Fruit fly (Drosophila melanogaster) whole organism, prepupa: ENCODE results near the gene CG10591.

Source experiments
- Blimp-1 ChIP-seq: fragments of 200-800 bp; sonication (Bioruptor generic); optimal IDR thresholded peaks from 3 replicates; lab custom pipeline; 2017; ENCODE audit warnings: missing biosample characterization, missing genetic modification characterization, mild to moderate bottlenecking, moderate library complexity, missing genetic modification reagents
- CG10631 ChIP-seq: fragments of 200-800 bp; sonication (Bioruptor generic); optimal IDR thresholded peaks from 2 replicates; lab custom pipeline; 2016; ENCODE audit warnings: missing biosample characterization, missing genetic modification characterization
- CG10669 ChIP-seq: fragments of 200-800 bp; sonication (Bioruptor generic); optimal IDR thresholded peaks from 3 replicates; lab custom pipeline; 2018; ENCODE audit warnings: missing biosample characterization, mild to moderate bottlenecking, missing genetic modification characterization, moderate library complexity
- CG11294 ChIP-seq: fragments of 200-800 bp; sonication (Bioruptor generic); IDR thresholded peaks from 2 replicates; pipeline ENCODE4 v1.3.6; 2022; ENCODE audit warnings: missing biosample characterization, missing genetic modification characterization
- CG11762 ChIP-seq: fragments of 200-800 bp; sonication (Bioruptor generic); optimal IDR thresholded peaks from 3 replicates; lab custom pipeline; 2016; ENCODE audit warnings: missing biosample characterization, missing genetic modification characterization; ENCODE audit not compliant: insufficient read depth
- CG1621 ChIP-seq: fragments of 200-800 bp; sonication (Bioruptor generic); optimal IDR thresholded peaks from 3 replicates; lab custom pipeline; 2018; ENCODE audit warnings: missing biosample characterization, mild to moderate bottlenecking, missing genetic modification characterization
- CG3032 ChIP-seq: fragments of 200-800 bp; optimal IDR thresholded peaks from 2 replicates; lab custom pipeline; 2019; ENCODE audit warnings: missing biosample characterization, mild to moderate bottlenecking, missing genetic modification characterization, moderate library complexity
- CG31627 ChIP-seq: fragments of 200-800 bp; sonication (Bioruptor generic); optimal IDR thresholded peaks from 3 replicates; lab custom pipeline; 2016; ENCODE audit warnings: missing biosample characterization, missing genetic modification characterization
- CG32006 ChIP-seq: fragments of 200-800 bp; sonication (Bioruptor generic); optimal IDR thresholded peaks from 3 replicates; lab custom pipeline; 2017; ENCODE audit warnings: missing biosample characterization, mild to moderate bottlenecking, missing genetic modification characterization
- CG6792 ChIP-seq: fragments of 200-800 bp; sonication (Bioruptor generic); optimal IDR thresholded peaks from 3 replicates; lab custom pipeline; 2016; ENCODE audit warnings: missing biosample characterization, missing genetic modification characterization
- CG6808 ChIP-seq: fragments of 200-800 bp; sonication (Bioruptor generic); optimal IDR thresholded peaks from 3 replicates; lab custom pipeline; 2017; ENCODE audit warnings: missing biosample characterization, missing genetic modification characterization, mild to moderate bottlenecking, moderate library complexity, missing genetic modification reagents
- CG6854 ChIP-seq: fragments of 200-800 bp; sonication (Bioruptor generic); optimal IDR thresholded peaks from 2 replicates; lab custom pipeline; 2017; ENCODE audit warnings: missing biosample characterization, mild to moderate bottlenecking, missing genetic modification characterization
- CG7368 ChIP-seq: fragments of 200-800 bp; sonication (Bioruptor generic); optimal IDR thresholded peaks from 3 replicates; lab custom pipeline; 2016; ENCODE audit warnings: missing biosample characterization, missing genetic modification characterization
- CG8119 ChIP-seq: fragments of 200-800 bp; sonication (Bioruptor generic); IDR thresholded peaks from 3 replicates; pipeline ENCODE4 v1.3.6; 2022; ENCODE audit warnings: missing biosample characterization, missing genetic modification characterization
- CG8319 ChIP-seq: fragments of 200-800 bp; sonication (Bioruptor generic); optimal IDR thresholded peaks from 3 replicates; lab custom pipeline; 2016; ENCODE audit warnings: missing biosample characterization, missing genetic modification characterization
- CG8632 ChIP-seq: fragments of 200-800 bp; sonication (Bioruptor generic); optimal IDR thresholded peaks from 3 replicates; lab custom pipeline; 2016; ENCODE audit warnings: missing biosample characterization, missing genetic modification characterization
- Eip75B ChIP-seq: fragments of 200-800 bp; sonication (Bioruptor generic); optimal IDR thresholded peaks from 3 replicates; lab custom pipeline; 2016; ENCODE audit warnings: missing biosample characterization, missing genetic modification characterization
- Eip78C ChIP-seq: fragments of 200-800 bp; sonication (Bioruptor generic); peaks from one replicate; lab custom pipeline; 2016; ENCODE audit warnings: missing biosample characterization, missing genetic modification characterization
- Eip93F ChIP-seq: fragments of 200-800 bp; sonication (Bioruptor generic); optimal IDR thresholded peaks from 2 replicates; lab custom pipeline; 2016; ENCODE audit warnings: missing biosample characterization, mild to moderate bottlenecking, missing genetic modification characterization
- Ets21C ChIP-seq: fragments of 200-800 bp; sonication (Bioruptor generic); optimal IDR thresholded peaks from 3 replicates; lab custom pipeline; 2016; ENCODE audit warnings: missing biosample characterization, missing genetic modification characterization
- Hr38 ChIP-seq: sonication (Bioruptor generic); optimal IDR thresholded peaks from 2 replicates; lab custom pipeline; 2016; ENCODE audit warnings: missing biosample characterization, missing genetic modification characterization
- Hr39 ChIP-seq: fragments of 200-800 bp; sonication (Bioruptor generic); optimal IDR thresholded peaks from 2 replicates; lab custom pipeline; 2016; ENCODE audit warnings: missing biosample characterization, missing genetic modification characterization
- Hr4 ChIP-seq: fragments of 200-800 bp; sonication (Bioruptor generic); optimal IDR thresholded peaks from 3 replicates; lab custom pipeline; 2016; ENCODE audit warnings: missing biosample characterization, missing genetic modification characterization
- Lpt ChIP-seq: fragments of 200-800 bp; sonication (Bioruptor generic); optimal IDR thresholded peaks from 3 replicates; lab custom pipeline; 2016; ENCODE audit warnings: missing biosample characterization, missing genetic modification characterization
- Met ChIP-seq: fragments of 200-800 bp; sonication (Bioruptor generic); optimal IDR thresholded peaks from 3 replicates; lab custom pipeline; 2016; ENCODE audit warnings: missing biosample characterization, missing genetic modification characterization
- OdsH ChIP-seq: fragments of 200-800 bp; sonication (Bioruptor generic); optimal IDR thresholded peaks from 3 replicates; lab custom pipeline; 2016; ENCODE audit warnings: missing biosample characterization, missing genetic modification characterization
- Smox ChIP-seq: fragments of 200-800 bp; sonication (Bioruptor generic); optimal IDR thresholded peaks from 3 replicates; lab custom pipeline; 2016; ENCODE audit warnings: missing biosample characterization, missing genetic modification characterization
- Sox102F ChIP-seq: fragments of 200-800 bp; sonication (Bioruptor generic); optimal IDR thresholded peaks from 2 replicates; lab custom pipeline; 2016; ENCODE audit warnings: missing biosample characterization, mild to moderate bottlenecking, missing genetic modification characterization
- Sox14 ChIP-seq: fragments of 200-800 bp; sonication (Bioruptor generic); optimal IDR thresholded peaks from 3 replicates; lab custom pipeline; 2016; ENCODE audit warnings: missing biosample characterization, missing genetic modification characterization
- Sox15 ChIP-seq: fragments of 200-800 bp; sonication (Bioruptor generic); optimal IDR thresholded peaks from 3 replicates; lab custom pipeline; 2016; ENCODE audit warnings: missing biosample characterization, missing genetic modification characterization
- cyc ChIP-seq: fragments of 200-800 bp; sonication (Bioruptor generic); optimal IDR thresholded peaks from 3 replicates; lab custom pipeline; 2016; ENCODE audit warnings: missing biosample characterization, missing genetic modification characterization
- dac ChIP-seq: fragments of 200-800 bp; sonication (Bioruptor generic); optimal IDR thresholded peaks from 2 replicates; lab custom pipeline; 2017; ENCODE audit warnings: missing biosample characterization, mild to moderate bottlenecking, missing genetic modification characterization
- eg ChIP-seq: fragments of 200-800 bp; sonication (Bioruptor generic); IDR thresholded peaks from 3 replicates; pipeline ENCODE4 v1.3.6; 2022; ENCODE audit warnings: missing biosample characterization, missing genetic modification characterization
- esn ChIP-seq: fragments of 200-800 bp; sonication (Bioruptor generic); optimal IDR thresholded peaks from 2 replicates; lab custom pipeline; 2016; ENCODE audit warnings: missing biosample characterization, mild to moderate bottlenecking, missing genetic modification characterization, moderate library complexity
- fkh ChIP-seq: fragments of 200-800 bp; sonication (Bioruptor generic); optimal IDR thresholded peaks from 3 replicates; lab custom pipeline; 2017; ENCODE audit warnings: missing biosample characterization, mild to moderate bottlenecking, missing genetic modification characterization, moderate library complexity
- lz ChIP-seq: fragments of 200-800 bp; sonication (Bioruptor generic); optimal IDR thresholded peaks from 3 replicates; lab custom pipeline; 2016; ENCODE audit warnings: missing biosample characterization, missing genetic modification characterization
- net ChIP-seq: fragments of 200-800 bp; sonication (Bioruptor generic); optimal IDR thresholded peaks from 3 replicates; lab custom pipeline; 2016; ENCODE audit warnings: missing biosample characterization, missing genetic modification characterization
- pdm3 ChIP-seq: fragments of 200-800 bp; sonication (Bioruptor generic); optimal IDR thresholded peaks from 3 replicates; lab custom pipeline; 2016; ENCODE audit warnings: missing biosample characterization, missing genetic modification characterization
- spab ChIP-seq: fragments of 200-800 bp; sonication (Bioruptor generic); optimal IDR thresholded peaks from 2 replicates; lab custom pipeline; 2017; ENCODE audit warnings: missing biosample characterization, mild to moderate bottlenecking, missing genetic modification characterization, missing genetic modification reagents
- ss ChIP-seq, 2 experiments: fragments of 200-800 bp; sonication (Bioruptor generic); optimal IDR thresholded peaks; 2 replicates in 1 of 2; 3 replicates in 1 of 2; lab custom pipeline; 2017 to 2018; ENCODE audit warnings: mild to moderate bottlenecking in 2 of 2, missing biosample characterization in 2 of 2, missing genetic modification characterization in 2 of 2, moderate library complexity in 1 of 2
- svp ChIP-seq: fragments of 200-800 bp; sonication (Bioruptor generic); peaks from one replicate; lab custom pipeline; 2016; ENCODE audit warnings: missing biosample characterization, missing genetic modification characterization
- topi ChIP-seq: fragments of 200-800 bp; sonication (Bioruptor generic); optimal IDR thresholded peaks from 3 replicates; lab custom pipeline; 2016; ENCODE audit warnings: missing biosample characterization, missing genetic modification characterization
- vri ChIP-seq: fragments of 200-800 bp; sonication (Bioruptor generic); optimal IDR thresholded peaks from 3 replicates; lab custom pipeline; 2016; ENCODE audit warnings: missing biosample characterization, mild to moderate bottlenecking, missing genetic modification characterization

The CG10591 gene

dm6 chr3L:5634188-5634894 is 34.8 kb upstream of the CG10591 start (continued):
- TF ChIP-seq Met (GFP tag; lab: Kevin White, UChicago) (peak; percentile 56), Hr39 (no peak), CG32006 (GFP tag; lab: Kevin White, UChicago) (peak; percentile 2), CG31627 (GFP tag; lab: Kevin White, UChicago) (no peak), CG11762 (no peak), Blimp-1 (GFP tag; lab: Kevin White, UChicago) (peak; percentile 98), Sox102F (GFP tag; lab: Kevin White, UChicago) (no peak), Sox15 (GFP tag; lab: Kevin White, UChicago) (no peak), CG10631 (GFP tag; lab: Kevin White, UChicago) (no peak), CG6792 (no peak), Hr4 (GFP tag; lab: Kevin White, UChicago) (no peak), lz (no peak), CG1621 (tag; lab: Kevin White, UChicago) (no peak), vri (GFP tag; lab: Kevin White, UChicago) (peak; percentile 19), cyc (GFP tag; lab: Kevin White, UChicago) (no peak), eg (GFP tag; lab: Robert Waterston, UW) (no peak), topi (no peak), OdsH (GFP tag; lab: Kevin White, UChicago) (no peak), dac (GFP tag; lab: Kevin White, UChicago) (no peak), svp (GFP tag; lab: Kevin White, UChicago) (no peak), CG8632 (GFP tag; lab: Kevin White, UChicago) (no peak), esn (no peak), CG8319 (GFP tag; lab: Kevin White, UChicago) (no peak), CG3032 (tag; lab: Kevin White, UChicago) (no peak), Sox14 (GFP tag; lab: Kevin White, UChicago) (no peak), fkh (peak; percentile 29), CG7368 (GFP tag; lab: Kevin White, UChicago) (no peak)
- TF ChIP-seq, all 60 proteins: peak for 12

- TF ChIP-seq Hr38 (GFP tag; lab: Kevin White, UChicago) (no peak), CG8632 (GFP tag; lab: Kevin White, UChicago) (no peak), Sox14 (GFP tag; lab: Kevin White, UChicago) (peak; percentile 69), fkh (no peak), net (GFP tag; lab: Kevin White, UChicago) (no peak), Blimp-1 (GFP tag; lab: Kevin White, UChicago) (no peak), CG31627 (GFP tag; lab: Kevin White, UChicago) (peak; percentile 4), Sox102F (GFP tag; lab: Kevin White, UChicago) (no peak), Eip93F (GFP tag; lab: Kevin White, UChicago) (peak; percentile 7), lz (peak; percentile 56), Smox (GFP tag; lab: Kevin White, UChicago) (no peak), dac (GFP tag; lab: Kevin White, UChicago) (no peak), CG6792 (peak; percentile 45), CG11294 (GFP tag; lab: Robert Waterston, UW) (no peak), topi (peak; percentile 49), CG7368 (GFP tag; lab: Kevin White, UChicago) (peak; percentile 13), Ets21C (no peak), CG32006 (GFP tag; lab: Kevin White, UChicago) (no peak), Hr4 (GFP tag; lab: Kevin White, UChicago) (no peak), esn (peak; percentile 62), pdm3 (peak; percentile 17), CG3032 (tag; lab: Kevin White, UChicago) (peak; percentile 61), Sox15 (GFP tag; lab: Kevin White, UChicago) (no peak), Eip78C (GFP tag; lab: Kevin White, UChicago) (peak; percentile 48), CG8119 (no peak), CG1621 (tag; lab: Kevin White, UChicago) (no peak), CG8319 (GFP tag; lab: Kevin White, UChicago) (no peak), ss (GFP tag; optimal IDR thresholded peaks at IDR 0.05; lab: Kevin White, UChicago) (peak in 1 of 2 experiments; percentile 14), Met (GFP tag; lab: Kevin White, UChicago) (no peak), CG6808 (GFP tag; lab: Kevin White, UChicago) (peak; percentile 35), vri (GFP tag; lab: Kevin White, UChicago) (peak; percentile 32), Eip75B (peak; percentile 67), CG10669 (GFP tag; lab: Kevin White, UChicago) (peak; percentile 38), Lpt (no peak), spab (GFP tag; lab: Kevin White, UChicago) (peak; percentile 31), Hr39 (no peak), CG6854 (no peak), CG10631 (GFP tag; lab: Kevin White, UChicago) (peak; percentile 83)
These were observed 34.0 kb upstream of the CG10591 start for dm6 chr3L:5633247-5634187.
